Worm (Caenorhabditis elegans): ENCODE data around the gene rsp-2.

DNA sequence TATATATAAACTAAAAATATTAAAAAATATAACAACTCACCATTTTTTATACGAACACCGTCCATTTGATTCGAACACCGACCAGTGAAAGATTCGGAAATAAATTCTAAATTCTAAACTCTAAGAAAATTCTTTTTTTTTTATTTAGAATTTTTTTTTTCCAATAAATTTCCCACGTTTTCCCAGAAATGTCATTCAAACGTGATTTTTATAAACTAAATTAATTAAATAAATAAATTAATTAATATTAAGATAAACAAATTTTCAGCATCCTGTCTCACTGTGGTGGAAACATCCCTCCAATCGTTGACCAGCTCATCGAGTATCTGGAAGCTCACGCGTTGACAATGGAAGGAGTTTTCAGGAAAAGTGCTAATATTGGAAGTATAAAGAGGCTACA is 14.8 kb upstream of the rsp-2 start, which contains the start of gene klp-17:
- TF ChIP-seq B0261.1 (tag; optimal IDR thresholded peaks at IDR 0.05) (no peak), hrde-1 (tag; optimal IDR thresholded peaks at IDR 0.05; ENCODE audit: borderline replicate concordance) (no peak), unc-62 (GFP tag; optimal IDR thresholded peaks at IDR 0.05) (no peak), nhr-80 (tag; optimal IDR thresholded peaks at IDR 0.05) (no peak), lag-1 (GFP tag; IDR thresholded peaks at IDR 0.05) (no peak), F10E7.11 (tag; optimal IDR thresholded peaks at IDR 0.05) (no peak), unc-130 (GFP tag; optimal IDR thresholded peaks at IDR 0.05) (no peak)
